Worm (Caenorhabditis elegans) whole organism, L1 larva: Measurements from ENCODE around the gene gfi-3.

Experiments
- F16B12.6 ChIP-seq: fragments of 150-350 bp; optimal IDR thresholded peaks from 2 replicates; lab custom pipeline; 2014; ENCODE audit warnings: missing biosample characterization, missing genetic modification characterization
- Y116A8C.19 ChIP-seq: sonication (generic microtip); optimal IDR thresholded peaks from 2 replicates; lab custom pipeline; 2016; ENCODE audit warnings: missing compliant biosample characterization, missing genetic modification characterization, borderline replicate concordance
- aha-1 ChIP-seq: fragments of 150-350 bp; optimal IDR thresholded peaks from 2 replicates; lab custom pipeline; 2014; ENCODE audit warnings: missing biosample characterization, missing genetic modification characterization
- blmp-1 ChIP-seq: fragments of 150-350 bp; optimal IDR thresholded peaks from 2 replicates; lab custom pipeline; 2014; ENCODE audit warnings: missing biosample characterization, missing genetic modification characterization
- ceh-63 ChIP-seq: fragments of 200-800 bp; sonication (Bioruptor generic); optimal IDR thresholded peaks from 2 replicates; lab custom pipeline; 2018; ENCODE audit warnings: mild to moderate bottlenecking, missing genetic modification characterization, missing compliant biosample characterization
- ceh-8 ChIP-seq: fragments of 200-800 bp; sonication (Bioruptor generic); optimal IDR thresholded peaks from 2 replicates; lab custom pipeline; 2018; ENCODE audit warnings: mild to moderate bottlenecking, missing genetic modification characterization, moderate library complexity, missing compliant biosample characterization
- ceh-82 ChIP-seq, 3 experiments: fragments of 150-350 bp in 1 of 3; sonication (generic microtip) in 2 of 3; optimal IDR thresholded peaks; 2 replicates each; lab custom pipeline; 2014 to 2017; ENCODE audit warnings: missing biosample characterization in 3 of 3, missing genetic modification characterization in 3 of 3
- ceh-90 ChIP-seq: sonication (generic microtip); optimal IDR thresholded peaks from 2 replicates; lab custom pipeline; 2016; ENCODE audit warnings: missing genetic modification characterization, missing compliant biosample characterization
- efl-1 ChIP-seq, 4 experiments: fragments of 150-350 bp; optimal IDR thresholded peaks in 3 of 4; peaks in 1 of 4; 1 replicate in 1 of 4; 2 replicates in 3 of 4; lab custom pipeline; 2014; ENCODE audit warnings: missing biosample characterization in 2 of 4, missing genetic modification characterization in 2 of 4, missing genetic modification reagents in 2 of 4
- efl-3 ChIP-seq: fragments of 200-800 bp; sonication (Bioruptor generic); optimal IDR thresholded peaks from 2 replicates; lab custom pipeline; 2018; ENCODE audit warnings: mild to moderate bottlenecking, missing genetic modification characterization, missing compliant biosample characterization
- elt-3 ChIP-seq, 6 experiments: fragments of 150-350 bp in 1 of 6; sonication (generic microtip); optimal IDR thresholded peaks; 2 replicates each; lab custom pipeline; 2017 to 2018; ENCODE audit warnings: missing biosample characterization in 6 of 6, missing genetic modification characterization in 6 of 6, inconsistent platforms in 1 of 6
- ets-5 ChIP-seq: fragments of 200-800 bp; sonication (Bioruptor generic); IDR thresholded peaks from 2 replicates; pipeline ENCODE4 v1.3.6; 2022; ENCODE audit warnings: missing genetic modification characterization, missing compliant biosample characterization
- fkh-4 ChIP-seq: sonication (generic microtip); optimal IDR thresholded peaks from 2 replicates; lab custom pipeline; 2016; ENCODE audit warnings: missing compliant biosample characterization, missing genetic modification characterization, borderline replicate concordance
- irx-1 ChIP-seq: sonication (generic microtip); optimal IDR thresholded peaks from 2 replicates; lab custom pipeline; 2016; ENCODE audit warnings: missing genetic modification characterization, missing compliant biosample characterization
- isw-1 ChIP-seq: fragments of 200-800 bp; sonication (Bioruptor generic); IDR thresholded peaks from 2 replicates; pipeline ENCODE4 v1.3.6; 2022; ENCODE audit warnings: missing genetic modification characterization, missing compliant biosample characterization
- lin-14 ChIP-seq: fragments of 200-800 bp; sonication (Bioruptor generic); optimal IDR thresholded peaks from 2 replicates; lab custom pipeline; 2018; ENCODE audit warnings: mild to moderate bottlenecking, missing genetic modification characterization, moderate library complexity, missing compliant biosample characterization
- lin-39 ChIP-seq: fragments of 150-350 bp; optimal IDR thresholded peaks from 2 replicates; lab custom pipeline; 2014; ENCODE audit warnings: missing biosample characterization, missing genetic modification reagents, missing genetic modification characterization
- lir-3 ChIP-seq: sonication (generic microtip); optimal IDR thresholded peaks from 2 replicates; lab custom pipeline; 2016; ENCODE audit warnings: mild to moderate bottlenecking, missing genetic modification characterization, moderate library complexity, missing compliant biosample characterization; ENCODE audit not compliant: poor library complexity
- mep-1 ChIP-seq: fragments of 150-350 bp; optimal IDR thresholded peaks from 2 replicates; lab custom pipeline; 2014; ENCODE audit warnings: missing biosample characterization, missing genetic modification characterization
- nhr-11 ChIP-seq: fragments of 150-350 bp; optimal IDR thresholded peaks from 2 replicates; lab custom pipeline; 2014; ENCODE audit warnings: missing biosample characterization, missing genetic modification characterization
- nhr-237 ChIP-seq: fragments of 150-350 bp; optimal IDR thresholded peaks from 2 replicates; lab custom pipeline; 2014; ENCODE audit warnings: missing biosample characterization, missing genetic modification characterization
- nhr-71 ChIP-seq: sonication (generic microtip); optimal IDR thresholded peaks from 2 replicates; lab custom pipeline; 2016; ENCODE audit warnings: mild to moderate bottlenecking, missing genetic modification characterization, moderate library complexity, missing compliant biosample characterization
- nhr-84 ChIP-seq: sonication (generic microtip); optimal IDR thresholded peaks from 2 replicates; lab custom pipeline; 2017; ENCODE audit warnings: missing biosample characterization, missing genetic modification characterization
- nhr-85 ChIP-seq: sonication (generic microtip); peaks from one replicate; lab custom pipeline; 2016; ENCODE audit warnings: missing genetic modification characterization, inconsistent platforms, missing compliant biosample characterization
- nhr-90 ChIP-seq: sonication (generic microtip); optimal IDR thresholded peaks from 2 replicates; lab custom pipeline; 2016; ENCODE audit warnings: mild to moderate bottlenecking, missing genetic modification characterization, missing compliant biosample characterization; ENCODE audit not compliant: poor library complexity
- pag-3 ChIP-seq: sonication (generic microtip); optimal IDR thresholded peaks from 2 replicates; lab custom pipeline; 2017; ENCODE audit warnings: missing genetic modification characterization, mild to moderate bottlenecking, missing compliant biosample characterization, antibody characterized with exemption, borderline replicate concordance; ENCODE audit not compliant: insufficient read depth
- pax-3 ChIP-seq: fragments of 200-800 bp; sonication (Bioruptor generic); optimal IDR thresholded peaks from 2 replicates; lab custom pipeline; 2018; ENCODE audit warnings: mild to moderate bottlenecking, missing genetic modification characterization, moderate library complexity, missing compliant biosample characterization
- rnt-1 ChIP-seq: sonication (generic microtip); optimal IDR thresholded peaks from 2 replicates; lab custom pipeline; 2016; ENCODE audit warnings: mild to moderate bottlenecking, missing genetic modification characterization, moderate library complexity, missing compliant biosample characterization
- snpc-4 ChIP-seq: fragments of 150-350 bp; optimal IDR thresholded peaks from 2 replicates; lab custom pipeline; 2014; ENCODE audit warnings: missing biosample characterization, missing genetic modification characterization
- sptf-1 ChIP-seq: fragments of 150-350 bp; optimal IDR thresholded peaks from 2 replicates; lab custom pipeline; 2014; ENCODE audit warnings: missing biosample characterization, missing genetic modification characterization
- swsn-7 ChIP-seq: sonication (generic microtip); optimal IDR thresholded peaks from 2 replicates; lab custom pipeline; 2016; ENCODE audit warnings: missing genetic modification characterization, missing compliant biosample characterization
- tbx-2 ChIP-seq: sonication (generic microtip); optimal IDR thresholded peaks from 2 replicates; lab custom pipeline; 2016; ENCODE audit warnings: missing genetic modification characterization, missing compliant biosample characterization
- unc-30 ChIP-seq: sonication (generic microtip); optimal IDR thresholded peaks from 2 replicates; lab custom pipeline; 2017; ENCODE audit warnings: missing biosample characterization, missing genetic modification characterization
- vab-15 ChIP-seq: sonication (generic microtip); optimal IDR thresholded peaks from 2 replicates; lab custom pipeline; 2017; ENCODE audit warnings: missing genotype, mild to moderate bottlenecking, missing genetic modification characterization, missing compliant biosample characterization
- zag-1 ChIP-seq: fragments of 150-350 bp; optimal IDR thresholded peaks from 2 replicates; lab custom pipeline; 2014; ENCODE audit warnings: missing biosample characterization, missing genetic modification characterization
- ztf-4 ChIP-seq: fragments of 150-350 bp; optimal IDR thresholded peaks from 2 replicates; lab custom pipeline; 2014; ENCODE audit warnings: missing biosample characterization, missing genetic modification characterization

gfi-3 gene

ce11 chrX:14478743-14479428 is 1.5 kb upstream of the gfi-3 start, which contains the start of gene M163.11 (continued):
- TF ChIP-seq nhr-71, result peak; percentile 63
- no peak for TF ChIP-seq ceh-82 (tag; optimal IDR thresholded peaks at IDR 0.05; lab: Kevin White, UChicago)

ce11 chrX:14481637-14482036 is 1.3 kb downstream of the gfi-3 start:
- TF ChIP-seq nhr-84 (tag; lab: Kevin White, UChicago), result no peak
- no peak for TF ChIP-seq lir-3 (tag; lab: Kevin White, UChicago)
- TF ChIP-seq snpc-4 (tag; lab: Kevin White, UChicago), result peak; percentile 77

- TF ChIP-seq isw-1 (GFP tag; lab: Robert Waterston, UW) (no peak), ceh-82 (tag; optimal IDR thresholded peaks at IDR 0.05; lab: Kevin White, UChicago) (no peak), swsn-7 (tag; lab: Kevin White, UChicago) (no peak), nhr-85 (peak; percentile 21)
Measured at ce11 chrX:14484827-14485226, 4.5 kb downstream of the gfi-3 start, which contains the start of gene M163.8. M163.8 (plus strand) TSS chrX:14485127.

ce11 chrX:14486503-14486902 is 6.1 kb downstream of the gfi-3 start:
- TF ChIP-seq nhr-11 (tag; lab: Kevin White, UChicago), result no peak
- TF ChIP-seq blmp-1 (tag; lab: Kevin White, UChicago), result peak; percentile 16
- TF ChIP-seq efl-3 (GFP tag; lab: Kevin White, UChicago), result no peak
- no peak for TF ChIP-seq aha-1 (tag; lab: Kevin White, UChicago)
- TF ChIP-seq elt-3 (tag; optimal IDR thresholded peaks at IDR 0.05; lab: Kevin White, UChicago), result no peak
- TF ChIP-seq vab-15, result no peak
- TF ChIP-seq F16B12.6 (tag; lab: Kevin White, UChicago), result no peak

- TF ChIP-seq nhr-85, result peak; percentile 89
- no peak for TF ChIP-seq ceh-8
- TF ChIP-seq irx-1, result peak; percentile 51
- peak; percentile 46 for TF ChIP-seq efl-3 (GFP tag; lab: Kevin White, UChicago)
- TF ChIP-seq tbx-2 (tag; lab: Kevin White, UChicago), result peak; percentile 2
- TF ChIP-seq fkh-4 (tag; lab: Kevin White, UChicago), result no peak
- peak; percentile 34 for TF ChIP-seq lin-14 (GFP tag; lab: Kevin White, UChicago)
- TF ChIP-seq nhr-71, result peak; percentile 31
- peak; percentile 30 for TF ChIP-seq mep-1 (tag; lab: Kevin White, UChicago)
- TF ChIP-seq Y116A8C.19 (tag; lab: Kevin White, UChicago), result no peak
- TF ChIP-seq lin-39, result peak; percentile 61
- TF ChIP-seq, all 84 proteins: peak for 8
Measured at ce11 chrX:14487333-14487732, 7.0 kb downstream of the gfi-3 start.

- no peak for TF ChIP-seq ceh-90
- no peak for TF ChIP-seq ceh-82 (tag; optimal IDR thresholded peaks at IDR 0.05; lab: Kevin White, UChicago)
- no peak for TF ChIP-seq zag-1 (tag; lab: Kevin White, UChicago)
- TF ChIP-seq lir-3 (tag; lab: Kevin White, UChicago), result no peak
- TF ChIP-seq sptf-1 (tag; lab: Kevin White, UChicago), result no peak
- TF ChIP-seq pax-3, result no peak
- TF ChIP-seq nhr-237 (tag; lab: Kevin White, UChicago), result no peak
- no peak for TF ChIP-seq rnt-1
- TF ChIP-seq nhr-85, result no peak
- TF ChIP-seq ztf-4 (tag; lab: Kevin White, UChicago), result no peak
- no peak for TF ChIP-seq Y116A8C.19 (tag; lab: Kevin White, UChicago)
- TF ChIP-seq nhr-90, result no peak
- TF ChIP-seq pag-3, result no peak
- TF ChIP-seq isw-1 (GFP tag; lab: Robert Waterston, UW), result no peak
- TF ChIP-seq ets-5 (GFP tag; lab: Robert Waterston, UW), result no peak
- no peak for TF ChIP-seq efl-1 (optimal IDR thresholded peaks at IDR 0.05; lab: Kevin White, UChicago)
- no peak for TF ChIP-seq efl-1 (GFP tag; optimal IDR thresholded peaks at IDR 0.05 in 1 of 2; lab: Kevin White, UChicago)
- no peak for TF ChIP-seq elt-3 (tag; optimal IDR thresholded peaks at IDR 0.05; lab: Kevin White, UChicago)
- no peak for TF ChIP-seq ceh-63 (GFP tag; lab: Kevin White, UChicago)
- no peak for TF ChIP-seq unc-30 (tag; lab: Kevin White, UChicago)
Measured at ce11 chrX:14487832-14488231, 7.5 kb downstream of the gfi-3 start.
